Worm (Caenorhabditis elegans) whole organism, young adult: ENCODE results near the gene F55G1.7.

Experiments used
- B0261.1 ChIP-seq: sonication (generic microtip); optimal IDR thresholded peaks from 2 replicates; lab custom pipeline; 2016; ENCODE audit warnings: mild to moderate bottlenecking, missing genetic modification characterization, moderate library complexity, missing compliant biosample characterization
- K11D2.4 ChIP-seq: fragments of 200-800 bp; sonication (Bioruptor generic); IDR thresholded peaks from 2 replicates; pipeline ENCODE4 v1.3.6; 2022; ENCODE audit warnings: missing genetic modification reagents, missing genetic modification characterization, missing compliant biosample characterization
- T07F8.4 ChIP-seq: sonication (generic microtip); optimal IDR thresholded peaks from 2 replicates; lab custom pipeline; 2016; ENCODE audit warnings: mild to moderate bottlenecking, missing genetic modification characterization, moderate library complexity, missing compliant biosample characterization
- T26A5.8 ChIP-seq: sonication (generic microtip); optimal IDR thresholded peaks from 2 replicates; lab custom pipeline; 2016; ENCODE audit warnings: missing genetic modification characterization, missing compliant biosample characterization
- Y79H2A.3 ChIP-seq: fragments of 200-800 bp; sonication (Bioruptor generic); conservative IDR thresholded peaks from 2 replicates; pipeline ENCODE4 v1.3.6; 2022; ENCODE audit warnings: missing genetic modification reagents, missing genetic modification characterization, missing compliant biosample characterization
- aptf-3 ChIP-seq: fragments of 200-800 bp; sonication (Bioruptor generic); IDR thresholded peaks from 2 replicates; pipeline ENCODE4 v1.3.6; 2022; ENCODE audit warnings: missing genetic modification characterization, missing compliant biosample characterization
- atf-7 ChIP-seq: sonication (generic microtip); optimal IDR thresholded peaks from 2 replicates; lab custom pipeline; 2017; ENCODE audit warnings: mild to moderate bottlenecking, missing genetic modification characterization, missing compliant biosample characterization
- athp-1 ChIP-seq: sonication (generic microtip); optimal IDR thresholded peaks from 2 replicates; lab custom pipeline; 2017; ENCODE audit warnings: mild to moderate bottlenecking, missing genetic modification characterization, missing compliant biosample characterization
- attf-3 ChIP-seq: fragments of 200-800 bp; sonication (Bioruptor generic); conservative IDR thresholded peaks from 2 replicates; pipeline ENCODE4 v1.3.6; 2022; ENCODE audit warnings: missing genetic modification reagents, missing genetic modification characterization, missing compliant biosample characterization
- attf-5 ChIP-seq: fragments of 200-800 bp; sonication (Bioruptor generic); optimal IDR thresholded peaks from 2 replicates; lab custom pipeline; 2018; ENCODE audit warnings: mild to moderate bottlenecking, missing genetic modification characterization, missing compliant biosample characterization
- cebp-1 ChIP-seq, 2 experiments: fragments of 200-800 bp in 1 of 2; sonication (Bioruptor generic) in 1 of 2; sonication (generic microtip) in 1 of 2; IDR thresholded peaks in 1 of 2; optimal IDR thresholded peaks in 1 of 2; 2 replicates each; pipeline versions ENCODE4 v1.3.6 to Lab custom; 2017 to 2022; ENCODE audit warnings: missing compliant biosample characterization in 2 of 2, missing genetic modification characterization in 2 of 2, mild to moderate bottlenecking in 1 of 2, missing genetic modification reagents in 1 of 2, moderate library complexity in 1 of 2
- ceh-100 ChIP-seq: fragments of 200-800 bp; sonication (Bioruptor generic); IDR thresholded peaks from 2 replicates; pipeline ENCODE4 v1.3.6; 2022; ENCODE audit warnings: missing genetic modification reagents, missing genetic modification characterization, missing compliant biosample characterization
- ceh-27 ChIP-seq: fragments of 200-800 bp; sonication (Bioruptor generic); optimal IDR thresholded peaks from 2 replicates; lab custom pipeline; 2018; ENCODE audit warnings: mild to moderate bottlenecking, missing genetic modification characterization, moderate library complexity, missing compliant biosample characterization
- chd-7 ChIP-seq: sonication (generic microtip); optimal IDR thresholded peaks from 2 replicates; lab custom pipeline; 2016; ENCODE audit warnings: mild to moderate bottlenecking, missing genetic modification characterization, moderate library complexity, missing compliant biosample characterization
- die-1 ChIP-seq: sonication (generic microtip); optimal IDR thresholded peaks from 2 replicates; lab custom pipeline; 2016; ENCODE audit warnings: missing genotype, mild to moderate bottlenecking, missing genetic modification characterization, missing compliant biosample characterization
- dox-1 ChIP-seq: fragments of 200-800 bp; sonication (Bioruptor generic); IDR thresholded peaks from 2 replicates; pipeline ENCODE4 v1.3.6; 2022; ENCODE audit warnings: missing genetic modification reagents, missing genetic modification characterization, missing compliant biosample characterization
- dpff-1 ChIP-seq: sonication (generic microtip); optimal IDR thresholded peaks from 2 replicates; lab custom pipeline; 2017; ENCODE audit warnings: mild to moderate bottlenecking, missing genetic modification characterization, missing compliant biosample characterization
- dpl-1 ChIP-seq: fragments of 150-350 bp; optimal IDR thresholded peaks from 2 replicates; lab custom pipeline; 2014; ENCODE audit warnings: missing biosample characterization, missing genetic modification reagents, missing genetic modification characterization
- efl-1 ChIP-seq: fragments of 150-350 bp; optimal IDR thresholded peaks from 2 replicates; lab custom pipeline; 2014; ENCODE audit warnings: missing biosample characterization, missing genetic modification reagents, missing genetic modification characterization
- egrh-3 ChIP-seq: fragments of 200-800 bp; sonication (Bioruptor generic); IDR thresholded peaks from 2 replicates; pipeline ENCODE4 v1.3.6; 2022; ENCODE audit warnings: missing genetic modification reagents, missing genetic modification characterization, missing compliant biosample characterization
- ekl-4 ChIP-seq: fragments of 200-800 bp; sonication (Bioruptor generic); IDR thresholded peaks from 2 replicates; pipeline ENCODE4 v1.3.6; 2022; ENCODE audit warnings: missing genetic modification reagents, missing genetic modification characterization, missing compliant biosample characterization
- ets-4 ChIP-seq: fragments of 200-800 bp; sonication (Bioruptor generic); optimal IDR thresholded peaks from 2 replicates; lab custom pipeline; 2018; ENCODE audit warnings: mild to moderate bottlenecking, missing genetic modification characterization, missing compliant biosample characterization
- him-1 ChIP-seq: sonication (generic microtip); optimal IDR thresholded peaks from 2 replicates; lab custom pipeline; 2016; ENCODE audit warnings: missing genotype, missing genetic modification reagents, missing genetic modification characterization, missing compliant biosample characterization
- hlh-12 ChIP-seq: sonication (generic microtip); optimal IDR thresholded peaks from 2 replicates; lab custom pipeline; 2016; ENCODE audit warnings: missing genetic modification characterization, missing compliant biosample characterization
- hmg-1.2 ChIP-seq: fragments of 200-800 bp; sonication (Bioruptor generic); IDR thresholded peaks from 2 replicates; pipeline ENCODE4 v1.3.6; 2022; ENCODE audit warnings: missing genetic modification reagents, missing genetic modification characterization, missing compliant biosample characterization
- hsf-1 ChIP-seq: fragments of 200-800 bp; sonication (Bioruptor generic); IDR thresholded peaks from 2 replicates; pipeline ENCODE4 v1.3.6; 2022; ENCODE audit warnings: missing genetic modification reagents, missing genetic modification characterization, missing compliant biosample characterization
- let-607 ChIP-seq, 2 experiments: fragments of 200-800 bp in 1 of 2; sonication (Bioruptor generic) in 1 of 2; sonication (generic microtip) in 1 of 2; optimal IDR thresholded peaks; 2 replicates each; lab custom pipeline; 2016 to 2018; ENCODE audit warnings: mild to moderate bottlenecking in 2 of 2, missing compliant biosample characterization in 2 of 2, missing genetic modification characterization in 2 of 2, moderate library complexity in 2 of 2, missing genotype in 1 of 2
- lin-35 ChIP-seq, 3 experiments: fragments of 150-350 bp in 2 of 3; sonication (generic microtip) in 1 of 3; optimal IDR thresholded peaks; 2 replicates each; lab custom pipeline; 2014 to 2018; ENCODE audit warnings: missing biosample characterization in 3 of 3, missing genetic modification characterization in 3 of 3, missing genetic modification reagents in 3 of 3
- lin-40 ChIP-seq: sonication (generic microtip); optimal IDR thresholded peaks from 2 replicates; lab custom pipeline; 2016; ENCODE audit warnings: missing genetic modification characterization, mild to moderate bottlenecking, missing compliant biosample characterization, missing genotype, missing genetic modification reagents
- lin-54 ChIP-seq: fragments of 200-800 bp; sonication (Bioruptor generic); optimal IDR thresholded peaks from 2 replicates; lab custom pipeline; 2018; ENCODE audit warnings: mild to moderate bottlenecking, missing genetic modification characterization, missing compliant biosample characterization
- lsl-1 ChIP-seq: fragments of 200-800 bp; sonication (Bioruptor generic); optimal IDR thresholded peaks from 2 replicates; lab custom pipeline; 2018; ENCODE audit warnings: mild to moderate bottlenecking, missing genetic modification characterization, moderate library complexity, missing compliant biosample characterization
- madf-10 ChIP-seq: sonication (generic microtip); optimal IDR thresholded peaks from 2 replicates; lab custom pipeline; 2016; ENCODE audit warnings: mild to moderate bottlenecking, missing genetic modification characterization, missing compliant biosample characterization
- madf-3 ChIP-seq: fragments of 200-800 bp; sonication (Bioruptor generic); IDR thresholded peaks from 2 replicates; pipeline ENCODE4 v1.3.6; 2022; ENCODE audit warnings: missing genetic modification reagents, missing genetic modification characterization, missing compliant biosample characterization
- madf-6 ChIP-seq: fragments of 200-800 bp; sonication (Bioruptor generic); IDR thresholded peaks from 2 replicates; pipeline ENCODE4 v1.3.6; 2022; ENCODE audit warnings: missing genetic modification reagents, missing genetic modification characterization, missing compliant biosample characterization
- mcd-1 ChIP-seq: fragments of 200-800 bp; sonication (Bioruptor generic); IDR thresholded peaks from 2 replicates; pipeline ENCODE4 v1.3.6; 2022; ENCODE audit warnings: missing genetic modification reagents, missing genetic modification characterization, missing compliant biosample characterization
- mes-4 ChIP-seq: sonication (generic microtip); optimal IDR thresholded peaks from 2 replicates; lab custom pipeline; 2016; ENCODE audit warnings: missing genotype, missing genetic modification characterization, missing compliant biosample characterization
- nfya-1 ChIP-seq: sonication (generic microtip); optimal IDR thresholded peaks from 2 replicates; lab custom pipeline; 2017; ENCODE audit warnings: antibody characterized with exemption, missing compliant biosample characterization, missing genetic modification characterization, borderline replicate concordance; ENCODE audit not compliant: insufficient read depth
- nfyb-1 ChIP-seq: fragments of 200-800 bp; sonication (Bioruptor generic); IDR thresholded peaks from 2 replicates; pipeline ENCODE4 v1.3.6; 2022; ENCODE audit warnings: missing genetic modification reagents, missing genetic modification characterization, missing compliant biosample characterization
- nhr-80 ChIP-seq: sonication (generic microtip); optimal IDR thresholded peaks from 2 replicates; lab custom pipeline; 2016; ENCODE audit warnings: missing genetic modification characterization, missing compliant biosample characterization
- pbrm-1 ChIP-seq: fragments of 200-800 bp; sonication (Bioruptor generic); IDR thresholded peaks from 2 replicates; pipeline ENCODE4 v1.3.6; 2022; ENCODE audit warnings: missing genetic modification reagents, missing genetic modification characterization, missing compliant biosample characterization
- snpc-1.1 ChIP-seq: sonication (generic microtip); optimal IDR thresholded peaks from 2 replicates; lab custom pipeline; 2017; ENCODE audit warnings: missing genetic modification characterization, mild to moderate bottlenecking, missing compliant biosample characterization, antibody characterized with exemption, moderate library complexity, missing genotype, missing genetic modification reagents; ENCODE audit not compliant: insufficient read depth
- snpc-4 ChIP-seq, 5 experiments: fragments of 150-350 bp in 1 of 5; sonication (generic microtip) in 4 of 5; optimal IDR thresholded peaks; 2 replicates each; lab custom pipeline; 2014 to 2018; ENCODE audit warnings: missing genetic modification characterization in 5 of 5, missing biosample characterization in 3 of 5, antibody characterized with exemption in 2 of 5, mild to moderate bottlenecking in 2 of 5, missing compliant biosample characterization in 2 of 5, missing genotype in 2 of 5, moderate library complexity in 2 of 5, missing genetic modification reagents in 1 of 5
- somi-1 ChIP-seq: fragments of 200-800 bp; sonication (Bioruptor generic); optimal IDR thresholded peaks from 2 replicates; lab custom pipeline; 2018; ENCODE audit warnings: mild to moderate bottlenecking, missing genetic modification characterization, missing compliant biosample characterization
- ztf-6 ChIP-seq: fragments of 200-800 bp; sonication (Bioruptor generic); IDR thresholded peaks from 2 replicates; pipeline ENCODE4 v1.3.6; 2022; ENCODE audit warnings: missing genetic modification reagents, missing genetic modification characterization, missing compliant biosample characterization

Gene F55G1.7

DNA sequence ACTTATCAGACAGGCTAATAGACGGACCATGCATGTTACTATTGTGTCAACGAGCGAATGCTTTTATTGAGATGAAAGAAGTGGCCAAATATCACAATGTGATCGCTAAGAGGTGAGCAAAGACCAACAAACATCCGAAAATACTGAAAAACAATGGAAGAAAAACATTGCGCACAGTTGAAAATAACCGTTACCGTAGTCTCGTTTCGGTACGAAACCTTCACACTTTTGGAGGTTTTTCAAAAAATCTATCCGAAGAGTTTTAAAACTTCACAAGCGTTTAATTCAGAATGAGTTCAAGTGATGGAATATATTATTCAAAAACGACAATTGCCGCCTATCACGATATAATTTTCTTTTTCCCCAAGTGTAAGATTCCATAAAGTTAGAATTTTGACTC lies 39.2 kb upstream of the F55G1.7 start (continued):
- TF ChIP-seq lsl-1 (GFP tag; lab: Kevin White, UChicago) (peak; percentile 79), dox-1 (GFP tag; lab: Robert Waterston, UW) (no peak), let-607 (tag; optimal IDR thresholded peaks at IDR 0.05; lab: Kevin White, UChicago) (no peak), dpl-1 (GFP tag; lab: Kevin White, UChicago) (peak; percentile 40), him-1 (tag; lab: Kevin White, UChicago) (peak; percentile 16), hlh-12 (tag; lab: Kevin White, UChicago) (no peak), efl-1 (peak; percentile 51), ekl-4 (no peak), snpc-1.1 (tag; lab: Kevin White, UChicago) (no peak), lin-54 (peak; percentile 53), ets-4 (GFP tag; lab: Kevin White, UChicago) (no peak), athp-1 (no peak), cebp-1 (GFP tag; IDR thresholded peaks at IDR 0.05; lab: Robert Waterston, UW) (no peak), cebp-1 (tag; optimal IDR thresholded peaks at IDR 0.05; lab: Kevin White, UChicago) (no peak), ztf-6 (GFP tag; lab: Robert Waterston, UW) (no peak), T26A5.8 (no peak)

DNA sequence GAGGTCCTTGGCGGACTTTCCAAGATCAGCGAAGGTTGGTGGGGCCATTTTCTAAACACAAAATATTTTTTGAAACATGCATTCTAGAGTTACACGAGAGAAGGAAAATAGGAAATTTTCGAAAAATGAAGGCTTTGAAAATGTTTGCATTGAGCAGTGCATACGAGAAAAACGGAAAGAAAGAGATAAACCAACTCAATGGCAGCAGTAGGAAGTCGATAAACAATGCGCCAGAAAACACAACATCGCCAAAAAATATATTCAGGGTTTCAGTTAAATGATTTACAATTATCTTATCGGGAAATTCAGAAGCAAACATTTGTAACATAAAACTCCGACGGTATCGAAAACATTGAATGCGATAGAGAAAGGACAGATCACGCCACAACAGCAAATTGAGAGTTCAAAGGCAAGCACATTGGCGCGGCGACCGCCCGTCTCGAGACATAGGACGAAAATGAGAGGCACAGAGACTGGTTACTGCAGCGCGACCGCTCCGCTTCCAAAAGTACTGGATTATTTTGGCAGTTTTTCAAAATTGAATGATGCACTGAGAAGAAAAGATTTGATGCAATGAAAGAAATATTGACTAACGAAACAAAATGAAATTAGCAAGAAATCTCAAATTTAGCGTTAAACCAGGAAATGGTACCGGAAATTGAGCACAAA lies 38.3 kb upstream of the F55G1.7 start, which contains the start of the genes vdac-1 and R05G6.5:
TSS of gene vdac-1 (minus strand) at position 51 of the 669 bp plus-strand sequence.
TSS of gene R05G6.5 (plus strand) at position 527 of the 669 bp plus-strand sequence.
- TF ChIP-seq attf-3 (GFP tag; lab: Robert Waterston, UW) (peak; percentile 67), lin-35 (GFP tag; optimal IDR thresholded peaks at IDR 0.05; lab: Kevin White, UChicago) (peak in 1 of 3 experiments; percentile 73), dox-1 (GFP tag; lab: Robert Waterston, UW) (peak; percentile 73), mcd-1 (GFP tag; lab: Robert Waterston, UW) (peak; percentile 75), nhr-80 (tag; lab: Kevin White, UChicago) (peak; percentile 97), dpff-1 (no peak), lin-40 (tag; lab: Kevin White, UChicago) (peak; percentile 68), B0261.1 (tag; lab: Kevin White, UChicago) (no peak), K11D2.4 (peak; percentile 54; the same call in 1 of the 2 replicates), egrh-3 (GFP tag; lab: Robert Waterston, UW) (0 out of 2 replicates have a peak, but pooled peaks have one; percentile 8), nfya-1 (tag; lab: Kevin White, UChicago) (no peak), hmg-1.2 (GFP tag; lab: Robert Waterston, UW) (peak; percentile 92), ets-4 (GFP tag; lab: Kevin White, UChicago) (peak; percentile 48), atf-7 (tag; lab: Kevin White, UChicago) (peak; percentile 44), die-1 (peak; percentile 16), madf-3 (peak; percentile 97), mes-4 (tag; lab: Kevin White, UChicago) (no peak), chd-7 (peak; percentile 42), ceh-100 (0 out of 2 replicates have a peak, but pooled peaks have one; percentile 40), madf-10 (tag; lab: Kevin White, UChicago) (peak; percentile 45), ekl-4 (peak; percentile 87), Y79H2A.3 (GFP tag; lab: Robert Waterston, UW) (no peak), aptf-3 (no peak), pbrm-1 (GFP tag; lab: Robert Waterston, UW) (0 out of 2 replicates have a peak, but pooled peaks have one; percentile 55), snpc-4 (GFP tag; optimal IDR thresholded peaks at IDR 0.05; lab: Kevin White, UChicago) (peak; percentile 22), snpc-4 (tag; optimal IDR thresholded peaks at IDR 0.05; lab: Kevin White, UChicago) (peak; percentile 17 to 58 (median 24)), attf-5 (GFP tag; lab: Kevin White, UChicago) (peak; percentile 80), T07F8.4 (tag; lab: Kevin White, UChicago) (no peak), hlh-12 (tag; lab: Kevin White, UChicago) (no peak), madf-6 (GFP tag; lab: Robert Waterston, UW) (peak; percentile 45; the same call in 1 of the 2 replicates), ceh-27 (GFP tag; lab: Kevin White, UChicago) (peak; percentile 79), hsf-1 (GFP tag; lab: Robert Waterston, UW) (0 out of 2 replicates have a peak, but pooled peaks have one; percentile 54), nfyb-1 (peak; percentile 44; the same call in 1 of the 2 replicates), somi-1 (GFP tag; lab: Kevin White, UChicago) (peak; percentile 65)
